Fruit fly (Drosophila melanogaster) whole organism, embryonic: ENCODE measurements around the gene Lip2.

Experiments
- Bgb ChIP-seq: fragments of 200-800 bp; sonication (Bioruptor generic); IDR thresholded peaks from 2 replicates; pipeline ENCODE4 v1.3.6; 2022; ENCODE audit warnings: missing biosample characterization, missing genetic modification characterization; ENCODE audit not compliant: partially characterized antibody
- CG15073 ChIP-seq: fragments of 200-800 bp; sonication (Bioruptor generic); optimal IDR thresholded peaks from 2 replicates; lab custom pipeline; 2016; ENCODE audit warnings: missing biosample characterization, missing genetic modification characterization
- CG1529 ChIP-seq: fragments of 200-800 bp; sonication (Bioruptor generic); optimal IDR thresholded peaks from 3 replicates; lab custom pipeline; 2018; ENCODE audit warnings: missing biosample characterization, missing genetic modification characterization
- CG17361 ChIP-seq: fragments of 200-800 bp; sonication (Bioruptor generic); IDR thresholded peaks from 3 replicates; pipeline ENCODE4 v1.3.6; 2022; ENCODE audit warnings: missing biosample characterization, missing genetic modification characterization
- CG18011 ChIP-seq: fragments of 200-800 bp; sonication (Bioruptor generic); optimal IDR thresholded peaks from 2 replicates; lab custom pipeline; 2017; ENCODE audit warnings: missing biosample characterization, missing genetic modification characterization, mild to moderate bottlenecking, moderate library complexity, missing genotype
- CG31388 ChIP-seq: fragments of 200-800 bp; sonication (Bioruptor generic); optimal IDR thresholded peaks from 2 replicates; lab custom pipeline; 2016; ENCODE audit warnings: missing biosample characterization, missing genetic modification characterization
- CG32772 ChIP-seq: fragments of 200-800 bp; sonication (Bioruptor generic); IDR thresholded peaks from 2 replicates; pipeline ENCODE4 v1.3.6; 2022; ENCODE audit warnings: missing biosample characterization, missing genetic modification characterization
- CG42726 ChIP-seq: fragments of 200-800 bp; sonication (Bioruptor generic); IDR thresholded peaks from 2 replicates; pipeline ENCODE4 v1.3.6; 2022; ENCODE audit warnings: missing biosample characterization, missing genetic modification characterization; ENCODE audit not compliant: partially characterized antibody
- CG43689 ChIP-seq: fragments of 200-800 bp; sonication (Bioruptor generic); IDR thresholded peaks from 2 replicates; pipeline ENCODE4 v1.3.6; 2022; ENCODE audit warnings: missing biosample characterization, missing genetic modification characterization
- CG6765 ChIP-seq: fragments of 200-800 bp; sonication (Bioruptor generic); optimal IDR thresholded peaks from 3 replicates; lab custom pipeline; 2017; ENCODE audit warnings: missing biosample characterization, mild to moderate bottlenecking, missing genetic modification characterization
- CG6854 ChIP-seq: fragments of 200-800 bp; sonication (Bioruptor generic); optimal IDR thresholded peaks from 3 replicates; lab custom pipeline; 2017; ENCODE audit warnings: missing biosample characterization, mild to moderate bottlenecking, missing genetic modification characterization
- CG8944 ChIP-seq: fragments of 200-800 bp; sonication (Bioruptor generic); optimal IDR thresholded peaks from 3 replicates; lab custom pipeline; 2016; ENCODE audit warnings: missing biosample characterization, missing genetic modification characterization
- CTCF ChIP-seq: fragments of 200-800 bp; sonication (Bioruptor generic); optimal IDR thresholded peaks from 2 replicates; lab custom pipeline; 2017; ENCODE audit warnings: missing biosample characterization, mild to moderate bottlenecking, missing genetic modification characterization, moderate library complexity
- Chrac-16 ChIP-seq: fragments of 200-800 bp; sonication (Bioruptor generic); optimal IDR thresholded peaks from 3 replicates; lab custom pipeline; 2016; ENCODE audit warnings: missing biosample characterization, missing genetic modification characterization
- Dek ChIP-seq: fragments of 200-800 bp; sonication (Bioruptor generic); optimal IDR thresholded peaks from 3 replicates; lab custom pipeline; 2019; ENCODE audit warnings: missing biosample characterization, mild to moderate bottlenecking, missing genetic modification characterization, moderate library complexity
- Drgx ChIP-seq: fragments of 200-800 bp; sonication (Bioruptor generic); IDR thresholded peaks from 2 replicates; pipeline ENCODE4 v1.3.6; 2022; ENCODE audit warnings: missing biosample characterization, missing genetic modification characterization
- Ets65A ChIP-seq: fragments of 200-800 bp; sonication (Bioruptor generic); peaks from one replicate; lab custom pipeline; 2016; ENCODE audit warnings: missing biosample characterization, missing genetic modification characterization
- HHEX ChIP-seq: fragments of 200-800 bp; sonication (Bioruptor generic); optimal IDR thresholded peaks from 3 replicates; lab custom pipeline; 2017; ENCODE audit warnings: missing biosample characterization, mild to moderate bottlenecking, missing genetic modification characterization, missing genetic modification reagents
- HLH54F ChIP-seq: fragments of 200-800 bp; sonication (Bioruptor generic); optimal IDR thresholded peaks from 3 replicates; lab custom pipeline; 2016; ENCODE audit warnings: missing biosample characterization, missing genetic modification characterization
- Hr3 ChIP-seq: fragments of 200-800 bp; sonication (Bioruptor generic); optimal IDR thresholded peaks from 3 replicates; lab custom pipeline; 2016; ENCODE audit warnings: missing biosample characterization, missing genetic modification characterization
- MESR4 ChIP-seq: fragments of 200-800 bp; sonication (Bioruptor generic); optimal IDR thresholded peaks from 2 replicates; lab custom pipeline; 2018; ENCODE audit warnings: missing biosample characterization, mild to moderate bottlenecking, missing genetic modification characterization, moderate library complexity
- Neu2 ChIP-seq: fragments of 200-800 bp; sonication (Bioruptor generic); optimal IDR thresholded peaks from 3 replicates; lab custom pipeline; 2016; ENCODE audit warnings: missing biosample characterization, missing genetic modification characterization, borderline replicate concordance
- Nf-YA ChIP-seq: fragments of 200-800 bp; sonication (Bioruptor generic); IDR thresholded peaks from 2 replicates; pipeline ENCODE4 v1.3.6; 2022; ENCODE audit warnings: missing biosample characterization, missing genetic modification characterization
- NfI ChIP-seq: fragments of 200-800 bp; sonication (Bioruptor generic); optimal IDR thresholded peaks from 3 replicates; lab custom pipeline; 2018; ENCODE audit warnings: missing biosample characterization, mild to moderate bottlenecking, missing genetic modification characterization, moderate library complexity
- Ptx1 ChIP-seq: fragments of 200-800 bp; sonication (Bioruptor generic); IDR thresholded peaks from 2 replicates; pipeline ENCODE4 v1.3.6; 2022; ENCODE audit warnings: missing biosample characterization, missing genetic modification characterization
- Scr ChIP-seq: fragments of 200-800 bp; sonication (Bioruptor generic); IDR thresholded peaks from 2 replicates; pipeline ENCODE4 v1.3.6; 2022; ENCODE audit warnings: missing biosample characterization, missing genetic modification characterization; ENCODE audit not compliant: partially characterized antibody
- Six4 ChIP-seq: fragments of 200-800 bp; sonication (Bioruptor generic); optimal IDR thresholded peaks from 2 replicates; lab custom pipeline; 2016; ENCODE audit warnings: missing biosample characterization, missing genetic modification characterization
- abd-A ChIP-seq: fragments of 200-800 bp; sonication (Bioruptor generic); optimal IDR thresholded peaks from 3 replicates; lab custom pipeline; 2019; ENCODE audit warnings: missing biosample characterization, mild to moderate bottlenecking, missing genetic modification characterization, moderate library complexity
- ato ChIP-seq: fragments of 200-800 bp; sonication (Bioruptor generic); IDR thresholded peaks from 2 replicates; pipeline ENCODE4 v1.3.6; 2022; ENCODE audit warnings: missing biosample characterization, missing genetic modification characterization; ENCODE audit not compliant: partially characterized antibody
- bsh ChIP-seq, 2 experiments: fragments of 200-800 bp; sonication (Bioruptor generic); optimal IDR thresholded peaks; 2 replicates each; lab custom pipeline; 2017 to 2018; ENCODE audit warnings: mild to moderate bottlenecking in 2 of 2, missing biosample characterization in 2 of 2, missing genetic modification characterization in 2 of 2, moderate library complexity in 1 of 2
- cato ChIP-seq: fragments of 200-800 bp; sonication (Bioruptor generic); optimal IDR thresholded peaks from 2 replicates; lab custom pipeline; 2016; ENCODE audit warnings: missing biosample characterization, missing genetic modification characterization, borderline replicate concordance
- chif ChIP-seq, 2 experiments: fragments of 200-800 bp; sonication (Bioruptor generic); optimal IDR thresholded peaks; 3 replicates each; lab custom pipeline; 2016; ENCODE audit warnings: missing biosample characterization in 2 of 2, missing genetic modification characterization in 2 of 2
- dati ChIP-seq: fragments of 200-800 bp; sonication (Bioruptor generic); IDR thresholded peaks from 2 replicates; pipeline ENCODE4 v1.3.6; 2022; ENCODE audit warnings: missing biosample characterization, missing genetic modification characterization
- dmrt99B ChIP-seq: fragments of 200-800 bp; sonication (Bioruptor generic); optimal IDR thresholded peaks from 2 replicates; lab custom pipeline; 2018; ENCODE audit warnings: missing biosample characterization, mild to moderate bottlenecking, missing genetic modification characterization, moderate library complexity
- en ChIP-seq: fragments of 200-800 bp; sonication (Bioruptor generic); optimal IDR thresholded peaks from 2 replicates; lab custom pipeline; 2016; ENCODE audit warnings: missing biosample characterization, missing genetic modification characterization
- gce ChIP-seq: fragments of 200-800 bp; sonication (Bioruptor generic); IDR thresholded peaks from 3 replicates; pipeline ENCODE4 v1.3.6; 2022; ENCODE audit warnings: missing biosample characterization, missing genetic modification characterization
- hb ChIP-seq: fragments of 200-800 bp; sonication (Bioruptor generic); IDR thresholded peaks from 3 replicates; pipeline ENCODE4 v1.3.6; 2022; ENCODE audit warnings: missing biosample characterization, missing genetic modification characterization; ENCODE audit not compliant: partially characterized antibody
- her ChIP-seq: fragments of 200-800 bp; sonication (Bioruptor generic); optimal IDR thresholded peaks from 2 replicates; lab custom pipeline; 2016; ENCODE audit warnings: missing biosample characterization, missing genetic modification characterization
- kah ChIP-seq: fragments of 200-800 bp; sonication (Bioruptor generic); optimal IDR thresholded peaks from 2 replicates; lab custom pipeline; 2018; ENCODE audit warnings: missing biosample characterization, mild to moderate bottlenecking, missing genetic modification characterization
- lab ChIP-seq: fragments of 200-800 bp; sonication (Bioruptor generic); optimal IDR thresholded peaks from 3 replicates; lab custom pipeline; 2017; ENCODE audit warnings: missing biosample characterization, missing genetic modification characterization, mild to moderate bottlenecking, moderate library complexity, missing genetic modification reagents
- lov ChIP-seq, 2 experiments: fragments of 200-800 bp in 1 of 2; fragments of >200 bp in 1 of 2; sonication (Bioruptor generic) in 1 of 2; IDR thresholded peaks in 1 of 2; optimal IDR thresholded peaks in 1 of 2; 2 replicates in 1 of 2; 3 replicates in 1 of 2; pipeline versions ENCODE4 v1.3.6 to Lab custom; 2017 to 2022; ENCODE audit warnings: missing biosample characterization in 1 of 2, missing genetic modification characterization in 1 of 2
- onecut ChIP-seq: fragments of 200-800 bp; sonication (Bioruptor generic); IDR thresholded peaks from 2 replicates; pipeline ENCODE4 v1.3.6; 2022; ENCODE audit warnings: missing biosample characterization, missing genetic modification characterization
- pum ChIP-seq: fragments of 200-800 bp; sonication (Bioruptor generic); optimal IDR thresholded peaks from 2 replicates; lab custom pipeline; 2016; ENCODE audit warnings: missing biosample characterization, missing genetic modification characterization
- sr ChIP-seq: fragments of 200-800 bp; sonication (Bioruptor generic); IDR thresholded peaks from 3 replicates; pipeline ENCODE4 v1.3.6; 2022; ENCODE audit warnings: missing biosample characterization, missing genetic modification characterization
- stc ChIP-seq: fragments of 200-800 bp; sonication (Bioruptor generic); IDR thresholded peaks from 2 replicates; pipeline ENCODE4 v1.3.6; 2022; ENCODE audit warnings: missing biosample characterization, missing genetic modification characterization
- tx ChIP-seq: fragments of 200-800 bp; sonication (Bioruptor generic); optimal IDR thresholded peaks from 2 replicates; lab custom pipeline; 2016; ENCODE audit warnings: missing biosample characterization, missing genetic modification characterization
- unc-4 ChIP-seq: fragments of 200-800 bp; sonication (Bioruptor generic); IDR thresholded peaks from 2 replicates; pipeline ENCODE4 v1.3.6; 2022; ENCODE audit warnings: missing biosample characterization, missing genetic modification characterization; ENCODE audit not compliant: partially characterized antibody
- vnd ChIP-seq: fragments of 200-800 bp; sonication (Bioruptor generic); IDR thresholded peaks from 3 replicates; pipeline ENCODE4 v1.3.6; 2022; ENCODE audit warnings: missing biosample characterization, missing genetic modification characterization; ENCODE audit not compliant: partially characterized antibody
- vvl ChIP-seq: fragments of 200-800 bp; sonication (Bioruptor generic); IDR thresholded peaks from 2 replicates; pipeline ENCODE4 v1.3.6; 2022; ENCODE audit warnings: missing biosample characterization, missing genetic modification characterization
- wor ChIP-seq: fragments of 200-800 bp; sonication (Bioruptor generic); IDR thresholded peaks from 2 replicates; pipeline ENCODE4 v1.3.6; 2022; ENCODE audit warnings: missing biosample characterization, missing genetic modification characterization

Gene Lip2

dm6 chr2L:10665603-10666002, 43.6 kb downstream of the Lip2 start (continued):
- peak; percentile 94 for TF ChIP-seq Ets65A (GFP tag; lab: Kevin White, UChicago)
- TF ChIP-seq dati (GFP tag; lab: Robert Waterston, UW) = peak; percentile 6; the same call in 1 of the 2 replicates
- TF ChIP-seq dmrt99B (tag; lab: Kevin White, UChicago) = peak; percentile 87
- peak; percentile 90 for TF ChIP-seq Drgx (GFP tag; lab: Robert Waterston, UW)
- peak; percentile 73 for TF ChIP-seq Dek
- no peak for TF ChIP-seq vnd (GFP tag; lab: Robert Waterston, UW)
- TF ChIP-seq CG32772 = peak; percentile 82
- TF ChIP-seq NfI (GFP tag; lab: Kevin White, UChicago) = peak; percentile 77
- peak; percentile 80 for TF ChIP-seq CG8944 (GFP tag; lab: Kevin White, UChicago)
- no peak for TF ChIP-seq hb (GFP tag; lab: Robert Waterston, UW)
- peak; percentile 70 for TF ChIP-seq HLH54F (GFP tag; lab: Kevin White, UChicago)
- no peak for TF ChIP-seq Neu2 (GFP tag; lab: Kevin White, UChicago)
- no peak for TF ChIP-seq Scr (GFP tag; lab: Robert Waterston, UW)
- peak; percentile 58 for TF ChIP-seq CG18011
- TF ChIP-seq ato (GFP tag; lab: Robert Waterston, UW) = no peak
- peak; percentile 80 for TF ChIP-seq lab (GFP tag; lab: Kevin White, UChicago)
- TF ChIP-seq stc (GFP tag; lab: Robert Waterston, UW) = peak; percentile 84
- TF ChIP-seq Chrac-16 (GFP tag; lab: Kevin White, UChicago) = peak; percentile 83
- TF ChIP-seq onecut (GFP tag; lab: Robert Waterston, UW) = peak; percentile 61
- no peak for TF ChIP-seq CG15073
- TF ChIP-seq Six4 (GFP tag; lab: Kevin White, UChicago) = peak; percentile 53
- TF ChIP-seq unc-4 (GFP tag; lab: Robert Waterston, UW) = no peak
- TF ChIP-seq gce (GFP tag; lab: Robert Waterston, UW) = peak; percentile 77; the same call in 2 of the 3 replicates
- peak; percentile 75 for TF ChIP-seq her (GFP tag; lab: Kevin White, UChicago)
- TF ChIP-seq MESR4 = no peak
- peak; percentile 74 for TF ChIP-seq CG17361
- TF ChIP-seq CG31388 (GFP tag; lab: Kevin White, UChicago) = peak; percentile 6
- TF ChIP-seq CG6854 (GFP tag; lab: Kevin White, UChicago) = no peak
- peak; percentile 25; the same call in 1 of the 2 replicates for TF ChIP-seq wor (GFP tag; lab: Robert Waterston, UW)
- peak; percentile 85 for TF ChIP-seq CG43689
- TF ChIP-seq pum = peak; percentile 82
- peak; percentile 71 for TF ChIP-seq Hr3
- TF ChIP-seq CG42726 = no peak
- TF ChIP-seq vvl (GFP tag; lab: Robert Waterston, UW) = peak; percentile 92
- peak; percentile 72 for TF ChIP-seq tx (GFP tag; lab: Kevin White, UChicago)
- peak; percentile 74 for TF ChIP-seq en (GFP tag; lab: Kevin White, UChicago)
- TF ChIP-seq sr = peak; percentile 66; the same call in 1 of the 3 replicates
- peak; percentile 93 for TF ChIP-seq Ptx1 (GFP tag; lab: Robert Waterston, UW)
- peak; percentile 68 for TF ChIP-seq HHEX
- TF ChIP-seq CG6765 (GFP tag; lab: Kevin White, UChicago) = no peak
- no peak for TF ChIP-seq CTCF (GFP tag; lab: Kevin White, UChicago)
- peak; percentile 78 for TF ChIP-seq Nf-YA (GFP tag; lab: Robert Waterston, UW)
- TF ChIP-seq chif (GFP tag; optimal IDR thresholded peaks at IDR 0.05; lab: Kevin White, UChicago) = peak; percentile 69 to 77
- peak in 1 of 2 experiments; percentile 74 for TF ChIP-seq bsh (GFP tag; optimal IDR thresholded peaks at IDR 0.05; lab: Kevin White, UChicago)
- TF ChIP-seq lov (optimal IDR thresholded peaks at IDR 0.05; lab: Kevin White, UChicago) = no peak
- 0 out of 3 replicates have a peak, but pooled peaks have one; percentile 50 for TF ChIP-seq lov (GFP tag; IDR thresholded peaks at IDR 0.05; lab: Robert Waterston, UW)
- TF ChIP-seq kah = peak; percentile 33
- no peak for TF ChIP-seq abd-A
- TF ChIP-seq CG1529 (GFP tag; lab: Kevin White, UChicago) = peak; percentile 14
- TF ChIP-seq Bgb = no peak
- TF ChIP-seq cato = peak; percentile 33
